Fruit fly (Drosophila melanogaster) whole organism, embryonic: ENCODE data around the gene Send1.

Experiments used
- BEAF-32 ChIP-seq: fragments of 200-800 bp; sonication (Bioruptor generic); optimal IDR thresholded peaks from 3 replicates; lab custom pipeline; 2017; ENCODE audit warnings: missing biosample characterization, missing genetic modification characterization, mild to moderate bottlenecking, moderate library complexity, missing genetic modification reagents
- CG10366 ChIP-seq: fragments of 200-800 bp; sonication (Bioruptor generic); IDR thresholded peaks from 2 replicates; pipeline ENCODE4 v1.3.6; 2022; ENCODE audit warnings: missing biosample characterization, missing genetic modification characterization
- CG10462 ChIP-seq: fragments of 200-800 bp; sonication (Bioruptor generic); optimal IDR thresholded peaks from 2 replicates; lab custom pipeline; 2016; ENCODE audit warnings: missing biosample characterization, missing genetic modification characterization
- CG12391 ChIP-seq: fragments of 200-800 bp; sonication (Bioruptor generic); optimal IDR thresholded peaks from 3 replicates; lab custom pipeline; 2018; ENCODE audit warnings: missing biosample characterization, mild to moderate bottlenecking, missing genetic modification characterization, moderate library complexity
- CG14014 ChIP-seq: fragments of 200-800 bp; sonication (Bioruptor generic); IDR thresholded peaks from 2 replicates; pipeline ENCODE4 v1.3.6; 2022; ENCODE audit warnings: missing biosample characterization, missing genetic modification characterization
- CG2120 ChIP-seq: fragments of 200-800 bp; sonication (Bioruptor generic); optimal IDR thresholded peaks from 3 replicates; lab custom pipeline; 2016; ENCODE audit warnings: missing biosample characterization, missing genetic modification characterization
- CG30403 ChIP-seq: fragments of 200-800 bp; sonication (Bioruptor generic); optimal IDR thresholded peaks from 3 replicates; lab custom pipeline; 2016; ENCODE audit warnings: missing biosample characterization, missing genetic modification characterization
- CG33213 ChIP-seq: fragments of 200-800 bp; sonication (Bioruptor generic); optimal IDR thresholded peaks from 3 replicates; lab custom pipeline; 2016; ENCODE audit warnings: missing biosample characterization, missing genetic modification characterization
- CG42726 ChIP-seq: fragments of 200-800 bp; sonication (Bioruptor generic); IDR thresholded peaks from 2 replicates; pipeline ENCODE4 v1.3.6; 2022; ENCODE audit warnings: missing biosample characterization, missing genetic modification characterization; ENCODE audit not compliant: partially characterized antibody
- CG4820 ChIP-seq: fragments of 200-800 bp; sonication (Bioruptor generic); optimal IDR thresholded peaks from 3 replicates; lab custom pipeline; 2016; ENCODE audit warnings: missing biosample characterization, missing genetic modification characterization
- CG6791 ChIP-seq: fragments of 200-800 bp; sonication (Bioruptor generic); IDR thresholded peaks from 3 replicates; pipeline ENCODE4 v1.3.6; 2022; ENCODE audit warnings: missing biosample characterization, missing genetic modification characterization; ENCODE audit not compliant: partially characterized antibody
- CG6813 ChIP-seq: fragments of 200-800 bp; sonication (Bioruptor generic); optimal IDR thresholded peaks from 2 replicates; lab custom pipeline; 2017; ENCODE audit warnings: missing biosample characterization, missing genetic modification characterization, mild to moderate bottlenecking, moderate library complexity, missing genetic modification reagents
- CG8281 ChIP-seq: fragments of 200-800 bp; sonication (Bioruptor generic); optimal IDR thresholded peaks from 2 replicates; lab custom pipeline; 2018; ENCODE audit warnings: missing biosample characterization, mild to moderate bottlenecking, missing genetic modification characterization, moderate library complexity
- CG9797 ChIP-seq: fragments of 200-800 bp; sonication (Bioruptor generic); optimal IDR thresholded peaks from 3 replicates; lab custom pipeline; 2018; ENCODE audit warnings: missing biosample characterization, mild to moderate bottlenecking, missing genetic modification characterization
- CrebB ChIP-seq: fragments of 200-800 bp; sonication (Bioruptor generic); optimal IDR thresholded peaks from 3 replicates; lab custom pipeline; 2018; ENCODE audit warnings: missing biosample characterization, mild to moderate bottlenecking, missing genetic modification characterization
- Dek ChIP-seq: fragments of 200-800 bp; sonication (Bioruptor generic); optimal IDR thresholded peaks from 3 replicates; lab custom pipeline; 2019; ENCODE audit warnings: missing biosample characterization, mild to moderate bottlenecking, missing genetic modification characterization, moderate library complexity
- Dll ChIP-seq: fragments of 200-800 bp; sonication (Bioruptor generic); IDR thresholded peaks from 4 replicates; pipeline ENCODE4 v1.3.6; 2022; ENCODE audit warnings: missing biosample characterization, missing genetic modification characterization; ENCODE audit not compliant: partially characterized antibody
- Doc3 ChIP-seq: fragments of 200-800 bp; sonication (Bioruptor generic); IDR thresholded peaks from 3 replicates; pipeline ENCODE4 v1.3.6; 2022; ENCODE audit warnings: missing biosample characterization, missing genetic modification characterization; ENCODE audit not compliant: partially characterized antibody
- Dp ChIP-seq: fragments of 200-800 bp; sonication (Bioruptor generic); optimal IDR thresholded peaks from 2 replicates; lab custom pipeline; 2018; ENCODE audit warnings: missing biosample characterization, mild to moderate bottlenecking, missing genetic modification characterization, moderate library complexity
- E2f2 ChIP-seq: fragments of 200-800 bp; sonication (Bioruptor generic); IDR thresholded peaks from 2 replicates; pipeline ENCODE4 v1.3.6; 2022; ENCODE audit warnings: missing biosample characterization, missing genetic modification characterization
- HmgZ ChIP-seq: fragments of 200-800 bp; sonication (Bioruptor generic); optimal IDR thresholded peaks from 2 replicates; lab custom pipeline; 2018; ENCODE audit warnings: missing biosample characterization, mild to moderate bottlenecking, missing genetic modification characterization
- MBD-R2 ChIP-seq: fragments of 200-800 bp; sonication (Bioruptor generic); IDR thresholded peaks from 2 replicates; pipeline ENCODE4 v1.3.6; 2022; ENCODE audit warnings: missing biosample characterization, missing genetic modification characterization
- Med ChIP-seq: fragments of 200-800 bp; sonication (Bioruptor generic); peaks from one replicate; lab custom pipeline; 2016; ENCODE audit warnings: missing biosample characterization, missing genetic modification characterization, mild to moderate bottlenecking, inconsistent platforms, moderate library complexity
- Nf-YA ChIP-seq: fragments of 200-800 bp; sonication (Bioruptor generic); IDR thresholded peaks from 2 replicates; pipeline ENCODE4 v1.3.6; 2022; ENCODE audit warnings: missing biosample characterization, missing genetic modification characterization
- PHDP ChIP-seq: fragments of 200-800 bp; sonication (Bioruptor generic); optimal IDR thresholded peaks from 3 replicates; lab custom pipeline; 2018; ENCODE audit warnings: missing biosample characterization, mild to moderate bottlenecking, missing genetic modification characterization, moderate library complexity
- Rfx ChIP-seq: fragments of 200-800 bp; sonication (Bioruptor generic); IDR thresholded peaks from 2 replicates; pipeline ENCODE4 v1.3.6; 2022; ENCODE audit warnings: missing biosample characterization, missing genetic modification characterization
- Scr ChIP-seq: fragments of 200-800 bp; sonication (Bioruptor generic); IDR thresholded peaks from 2 replicates; pipeline ENCODE4 v1.3.6; 2022; ENCODE audit warnings: missing biosample characterization, missing genetic modification characterization; ENCODE audit not compliant: partially characterized antibody
- Vsx1 ChIP-seq: fragments of 200-800 bp; sonication (Bioruptor generic); optimal IDR thresholded peaks from 2 replicates; lab custom pipeline; 2017; ENCODE audit warnings: missing biosample characterization, mild to moderate bottlenecking, missing genetic modification characterization, missing genetic modification reagents
- Xbp1 ChIP-seq: fragments of 200-800 bp; sonication (Bioruptor generic); optimal IDR thresholded peaks from 3 replicates; lab custom pipeline; 2016; ENCODE audit warnings: missing biosample characterization, mild to moderate bottlenecking, missing genetic modification characterization
- YL-1 ChIP-seq: fragments of 200-800 bp; sonication (Bioruptor generic); optimal IDR thresholded peaks from 3 replicates; lab custom pipeline; 2017; ENCODE audit warnings: missing biosample characterization, mild to moderate bottlenecking, missing genetic modification characterization
- az2 ChIP-seq: fragments of 200-800 bp; sonication (Bioruptor generic); optimal IDR thresholded peaks from 3 replicates; lab custom pipeline; 2016; ENCODE audit warnings: missing biosample characterization, missing genetic modification characterization
- chinmo ChIP-seq: fragments of 200-800 bp; sonication (Bioruptor generic); IDR thresholded peaks from 4 replicates; pipeline ENCODE4 v1.3.6; 2022; ENCODE audit warnings: missing biosample characterization, missing genetic modification characterization; ENCODE audit not compliant: partially characterized antibody
- ci ChIP-seq: fragments of 200-800 bp; sonication (Bioruptor generic); IDR thresholded peaks from 3 replicates; pipeline ENCODE4 v1.3.6; 2022; ENCODE audit warnings: missing biosample characterization, missing genetic modification characterization
- hbn ChIP-seq: fragments of 200-800 bp; sonication (Bioruptor generic); IDR thresholded peaks from 2 replicates; pipeline ENCODE4 v1.3.6; 2022; ENCODE audit warnings: missing biosample characterization, missing genetic modification characterization; ENCODE audit not compliant: partially characterized antibody
- inv ChIP-seq: fragments of 200-800 bp; sonication (Bioruptor generic); IDR thresholded peaks from 2 replicates; pipeline ENCODE4 v1.3.6; 2022; ENCODE audit warnings: missing biosample characterization, missing genetic modification characterization; ENCODE audit not compliant: partially characterized antibody
- knrl ChIP-seq: fragments of 200-800 bp; sonication (Bioruptor generic); IDR thresholded peaks from 3 replicates; pipeline ENCODE4 v1.3.6; 2022; ENCODE audit warnings: missing biosample characterization, missing genetic modification characterization; ENCODE audit not compliant: partially characterized antibody
- lbe ChIP-seq: fragments of 200-800 bp; sonication (Bioruptor generic); optimal IDR thresholded peaks from 2 replicates; lab custom pipeline; 2016; ENCODE audit warnings: missing biosample characterization, mild to moderate bottlenecking, missing genetic modification characterization
- lilli ChIP-seq: fragments of 200-800 bp; sonication (Bioruptor generic); optimal IDR thresholded peaks from 3 replicates; lab custom pipeline; 2016; ENCODE audit warnings: missing biosample characterization, missing genetic modification characterization
- nerfin-2 ChIP-seq: fragments of 200-800 bp; sonication (Bioruptor generic); IDR thresholded peaks from 2 replicates; pipeline ENCODE4 v1.3.6; 2022; ENCODE audit warnings: missing biosample characterization, missing genetic modification characterization; ENCODE audit not compliant: partially characterized antibody
- nmo ChIP-seq: fragments of 200-800 bp; sonication (Bioruptor generic); optimal IDR thresholded peaks from 2 replicates; lab custom pipeline; 2018; ENCODE audit warnings: missing biosample characterization, mild to moderate bottlenecking, missing genetic modification characterization, moderate library complexity
- nom ChIP-seq: fragments of 200-800 bp; sonication (Bioruptor generic); optimal IDR thresholded peaks from 2 replicates; lab custom pipeline; 2017; ENCODE audit warnings: missing biosample characterization, missing genetic modification characterization, mild to moderate bottlenecking, moderate library complexity, missing genetic modification reagents
- onecut ChIP-seq: fragments of 200-800 bp; sonication (Bioruptor generic); IDR thresholded peaks from 2 replicates; pipeline ENCODE4 v1.3.6; 2022; ENCODE audit warnings: missing biosample characterization, missing genetic modification characterization
- row ChIP-seq: fragments of 200-800 bp; sonication (Bioruptor generic); IDR thresholded peaks from 3 replicates; pipeline ENCODE4 v1.3.6; 2022; ENCODE audit warnings: missing biosample characterization, missing genetic modification characterization
- sna ChIP-seq: fragments of 200-800 bp; sonication (Bioruptor generic); IDR thresholded peaks from 2 replicates; pipeline ENCODE4 v1.3.6; 2022; ENCODE audit warnings: missing biosample characterization, missing genetic modification characterization; ENCODE audit not compliant: partially characterized antibody
- tna ChIP-seq: fragments of 200-800 bp; sonication (Bioruptor generic); IDR thresholded peaks from 2 replicates; pipeline ENCODE4 v1.3.6; 2022; ENCODE audit warnings: missing biosample characterization, missing genetic modification characterization; ENCODE audit not compliant: partially characterized antibody
- trem ChIP-seq: fragments of 200-800 bp; optimal IDR thresholded peaks from 3 replicates; lab custom pipeline; 2019; ENCODE audit warnings: missing biosample characterization, mild to moderate bottlenecking, missing genetic modification characterization, moderate library complexity
- tx ChIP-seq: fragments of 200-800 bp; sonication (Bioruptor generic); optimal IDR thresholded peaks from 2 replicates; lab custom pipeline; 2016; ENCODE audit warnings: missing biosample characterization, missing genetic modification characterization
- zen ChIP-seq: fragments of 200-800 bp; sonication (Bioruptor generic); optimal IDR thresholded peaks from 3 replicates; lab custom pipeline; 2018; ENCODE audit warnings: missing biosample characterization, mild to moderate bottlenecking, missing genetic modification characterization, moderate library complexity
- zfh2 ChIP-seq: fragments of 200-800 bp; sonication (Bioruptor generic); optimal IDR thresholded peaks from 2 replicates; lab custom pipeline; 2016; ENCODE audit warnings: missing biosample characterization, missing genetic modification characterization

Gene Send1

DNA sequence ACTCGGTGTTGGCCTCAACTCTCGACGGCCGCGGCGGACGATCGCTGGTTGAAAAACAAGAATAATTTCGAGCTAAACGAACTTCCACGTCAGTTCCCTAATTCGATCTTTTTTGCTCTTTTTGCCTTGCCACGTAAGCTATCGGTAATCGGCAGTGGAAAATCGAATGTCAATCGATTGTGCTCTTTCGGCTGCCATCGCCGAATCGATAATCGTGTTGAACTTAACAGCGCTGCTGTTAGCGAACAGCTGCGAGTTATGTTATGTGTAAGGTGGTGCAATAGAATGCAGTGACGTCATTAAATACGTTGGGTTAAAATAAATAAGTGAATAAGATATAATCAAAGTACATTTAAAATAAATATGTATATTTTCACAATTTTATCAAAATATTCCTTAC, 18.1 kb downstream of the Send1 start, which contains the start of gene Sec24CD (continued):
- peak; percentile 61 for TF ChIP-seq BEAF-32 (GFP tag; lab: Kevin White, UChicago)
- peak; percentile 43 for TF ChIP-seq Dp (GFP tag; lab: Kevin White, UChicago)
- TF ChIP-seq az2 (GFP tag; lab: Kevin White, UChicago), result peak; percentile 4
- TF ChIP-seq onecut, result peak; percentile 77
- TF ChIP-seq Vsx1 (GFP tag; lab: Kevin White, UChicago), result no peak
- peak; percentile 59; the same call in 2 of the 3 replicates for TF ChIP-seq knrl
- peak; percentile 87 for TF ChIP-seq Doc3 (GFP tag; lab: Robert Waterston, UW)
- TF ChIP-seq CG6791, result peak; percentile 96
- peak; percentile 46 for TF ChIP-seq lbe
- peak; percentile 35 for TF ChIP-seq lilli (GFP tag; lab: Kevin White, UChicago)
- TF ChIP-seq CG10366 (GFP tag; lab: Robert Waterston, UW), result no peak
- peak; percentile 0 for TF ChIP-seq CG33213 (GFP tag; lab: Kevin White, UChicago)
- peak; percentile 57 for TF ChIP-seq Med (GFP tag; lab: Kevin White, UChicago)
- TF ChIP-seq CG8281 (tag; lab: Kevin White, UChicago), result no peak
- peak; percentile 76 for TF ChIP-seq hbn (GFP tag; lab: Robert Waterston, UW)
- TF ChIP-seq row (GFP tag; lab: Robert Waterston, UW), result peak; percentile 80
- peak; percentile 83 for TF ChIP-seq Scr (GFP tag; lab: Robert Waterston, UW)
- TF ChIP-seq CG6813, result no peak
- TF ChIP-seq chinmo (GFP tag; lab: Robert Waterston, UW), result peak; percentile 97
- TF ChIP-seq nom (GFP tag; lab: Kevin White, UChicago), result peak; percentile 73
- TF ChIP-seq nerfin-2 (GFP tag; lab: Robert Waterston, UW), result peak; percentile 97
- TF ChIP-seq inv, result peak; percentile 66
- TF ChIP-seq zfh2 (GFP tag; lab: Kevin White, UChicago), result no peak
- peak; percentile 39 for TF ChIP-seq HmgZ
- no peak for TF ChIP-seq Dek (tag; lab: Kevin White, UChicago)
- peak; percentile 80 for TF ChIP-seq trem (tag; lab: Kevin White, UChicago)
- peak; percentile 24 for TF ChIP-seq zen (tag; lab: Kevin White, UChicago)
- TF ChIP-seq Rfx (GFP tag; lab: Robert Waterston, UW), result peak; percentile 26; the same call in 1 of the 2 replicates
- peak; percentile 96 for TF ChIP-seq sna (GFP tag; lab: Robert Waterston, UW)
- TF ChIP-seq Xbp1 (GFP tag; lab: Kevin White, UChicago), result peak; percentile 79
- peak; percentile 29; the same call in 1 of the 2 replicates for TF ChIP-seq CG14014 (GFP tag; lab: Robert Waterston, UW)
- TF ChIP-seq CG42726 (GFP tag; lab: Robert Waterston, UW), result peak; percentile 57; the same call in 1 of the 2 replicates
- TF ChIP-seq CG2120 (GFP tag; lab: Kevin White, UChicago), result peak; percentile 6
- TF ChIP-seq MBD-R2 (GFP tag; lab: Robert Waterston, UW), result peak; percentile 76
- peak; percentile 45 for TF ChIP-seq PHDP (tag; lab: Kevin White, UChicago)
- TF ChIP-seq nmo (GFP tag; lab: Kevin White, UChicago), result peak; percentile 22
- peak; percentile 60; the same call in 1 of the 3 replicates for TF ChIP-seq ci (GFP tag; lab: Robert Waterston, UW)
- peak; percentile 91 for TF ChIP-seq YL-1 (GFP tag; lab: Kevin White, UChicago)
- peak; percentile 16 for TF ChIP-seq CG30403 (GFP tag; lab: Kevin White, UChicago)
- no peak for TF ChIP-seq CG4820 (GFP tag; lab: Kevin White, UChicago)
- no peak for TF ChIP-seq tx (GFP tag; lab: Kevin White, UChicago)
- peak; percentile 52 for TF ChIP-seq CG12391
- TF ChIP-seq Dll (GFP tag; lab: Robert Waterston, UW), result peak; percentile 89
- TF ChIP-seq CG10462, result no peak
- TF ChIP-seq Nf-YA (GFP tag; lab: Robert Waterston, UW), result no peak
- TF ChIP-seq E2f2 (GFP tag; lab: Robert Waterston, UW), result peak; percentile 38
- TF ChIP-seq tna (GFP tag; lab: Robert Waterston, UW), result peak; percentile 97
- TF ChIP-seq CrebB (tag; lab: Kevin White, UChicago), result peak; percentile 68
- TF ChIP-seq CG9797, result peak; percentile 35
